Fruit fly (Drosophila melanogaster) whole organism, embryonic: Measurements from ENCODE around the gene CG5515.

Source experiments
- Aef1 ChIP-seq: fragments of 200-800 bp; sonication (Bioruptor generic); IDR thresholded peaks from 3 replicates; pipeline ENCODE4 v1.3.6; 2022; ENCODE audit warnings: missing biosample characterization, missing genetic modification characterization
- Antp ChIP-seq: fragments of 200-800 bp; sonication (Bioruptor generic); optimal IDR thresholded peaks from 3 replicates; lab custom pipeline; 2016; ENCODE audit warnings: missing biosample characterization, missing genetic modification characterization
- Atf-2 ChIP-seq: fragments of 200-800 bp; sonication (Bioruptor generic); optimal IDR thresholded peaks from 2 replicates; lab custom pipeline; 2016; ENCODE audit warnings: missing biosample characterization, missing genetic modification characterization
- Atf6 ChIP-seq: fragments of 200-800 bp; sonication (Bioruptor generic); IDR thresholded peaks from 2 replicates; pipeline ENCODE4 v1.3.6; 2022; ENCODE audit warnings: missing biosample characterization, missing genetic modification characterization
- BEAF-32 ChIP-seq: fragments of 200-800 bp; sonication (Bioruptor generic); optimal IDR thresholded peaks from 3 replicates; lab custom pipeline; 2017; ENCODE audit warnings: missing biosample characterization, missing genetic modification characterization, mild to moderate bottlenecking, moderate library complexity, missing genetic modification reagents
- BtbVII ChIP-seq: fragments of 200-800 bp; sonication (Bioruptor generic); optimal IDR thresholded peaks from 3 replicates; lab custom pipeline; 2017; ENCODE audit warnings: missing biosample characterization, mild to moderate bottlenecking, missing genetic modification characterization
- CG10147 ChIP-seq: fragments of 200-800 bp; sonication (Bioruptor generic); optimal IDR thresholded peaks from 2 replicates; lab custom pipeline; 2019; ENCODE audit warnings: missing biosample characterization, mild to moderate bottlenecking, missing genetic modification characterization, moderate library complexity
- CG11695 ChIP-seq: fragments of 200-800 bp; sonication (Bioruptor generic); IDR thresholded peaks from 3 replicates; pipeline ENCODE4 v1.3.6; 2022; ENCODE audit warnings: missing biosample characterization, missing genetic modification characterization
- CG12744 ChIP-seq: fragments of 200-800 bp; sonication (Bioruptor generic); optimal IDR thresholded peaks from 2 replicates; lab custom pipeline; 2016; ENCODE audit warnings: missing biosample characterization, missing genetic modification characterization
- CG14710 ChIP-seq: fragments of 200-800 bp; sonication (Bioruptor generic); optimal IDR thresholded peaks from 3 replicates; lab custom pipeline; 2019; ENCODE audit warnings: missing biosample characterization, mild to moderate bottlenecking, missing genetic modification characterization, moderate library complexity
- CG15011 ChIP-seq: fragments of 200-800 bp; sonication (Bioruptor generic); optimal IDR thresholded peaks from 3 replicates; lab custom pipeline; 2018; ENCODE audit warnings: missing biosample characterization, mild to moderate bottlenecking, missing genetic modification characterization
- CG15269 ChIP-seq: fragments of 200-800 bp; sonication (Bioruptor generic); optimal IDR thresholded peaks from 2 replicates; lab custom pipeline; 2018; ENCODE audit warnings: missing biosample characterization, mild to moderate bottlenecking, missing genetic modification characterization, moderate library complexity
- CG15601 ChIP-seq: fragments of 200-800 bp; sonication (Bioruptor generic); optimal IDR thresholded peaks from 3 replicates; lab custom pipeline; 2019; ENCODE audit warnings: missing biosample characterization, mild to moderate bottlenecking, missing genetic modification characterization, moderate library complexity
- CG1647 ChIP-seq: fragments of 200-800 bp; sonication (Bioruptor generic); optimal IDR thresholded peaks from 3 replicates; lab custom pipeline; 2016; ENCODE audit warnings: missing biosample characterization, missing genetic modification characterization
- CG17359 ChIP-seq: fragments of 200-800 bp; sonication (Bioruptor generic); optimal IDR thresholded peaks from 3 replicates; lab custom pipeline; 2018; ENCODE audit warnings: missing biosample characterization, mild to moderate bottlenecking, missing genetic modification characterization, moderate library complexity
- CG17612 ChIP-seq: fragments of 200-800 bp; sonication (Bioruptor generic); IDR thresholded peaks from 2 replicates; pipeline ENCODE4 v1.3.6; 2022; ENCODE audit warnings: missing biosample characterization, missing genetic modification characterization
- CG18262 ChIP-seq: fragments of 200-800 bp; optimal IDR thresholded peaks from 3 replicates; lab custom pipeline; 2019; ENCODE audit warnings: missing biosample characterization, mild to moderate bottlenecking, missing genetic modification characterization, moderate library complexity
- CG2875 ChIP-seq: fragments of 200-800 bp; sonication (Bioruptor generic); optimal IDR thresholded peaks from 2 replicates; lab custom pipeline; 2017; ENCODE audit warnings: missing biosample characterization, mild to moderate bottlenecking, missing genetic modification characterization, missing genetic modification reagents
- CG31224 ChIP-seq: fragments of 200-800 bp; sonication (Bioruptor generic); IDR thresholded peaks from 2 replicates; pipeline ENCODE4 v1.3.6; 2022; ENCODE audit warnings: missing biosample characterization, missing genetic modification characterization
- CG32767 ChIP-seq: fragments of 200-800 bp; sonication (Bioruptor generic); IDR thresholded peaks from 2 replicates; pipeline ENCODE4 v1.3.6; 2022; ENCODE audit warnings: missing biosample characterization, missing genetic modification characterization
- CG33213 ChIP-seq: fragments of 200-800 bp; sonication (Bioruptor generic); optimal IDR thresholded peaks from 3 replicates; lab custom pipeline; 2016; ENCODE audit warnings: missing biosample characterization, missing genetic modification characterization
- CG7271 ChIP-seq: fragments of 200-800 bp; sonication (Bioruptor generic); optimal IDR thresholded peaks from 2 replicates; lab custom pipeline; 2018; ENCODE audit warnings: missing biosample characterization, mild to moderate bottlenecking, missing genetic modification characterization, moderate library complexity
- CrebB ChIP-seq: fragments of 200-800 bp; sonication (Bioruptor generic); optimal IDR thresholded peaks from 3 replicates; lab custom pipeline; 2018; ENCODE audit warnings: missing biosample characterization, mild to moderate bottlenecking, missing genetic modification characterization
- Doc3 ChIP-seq: fragments of 200-800 bp; sonication (Bioruptor generic); IDR thresholded peaks from 3 replicates; pipeline ENCODE4 v1.3.6; 2022; ENCODE audit warnings: missing biosample characterization, missing genetic modification characterization; ENCODE audit not compliant: partially characterized antibody
- Dref ChIP-seq: fragments of 200-800 bp; sonication (Bioruptor generic); IDR thresholded peaks from 2 replicates; pipeline ENCODE4 v1.3.6; 2022; ENCODE audit warnings: missing biosample characterization, missing genetic modification characterization
- HmgZ ChIP-seq: fragments of 200-800 bp; sonication (Bioruptor generic); optimal IDR thresholded peaks from 2 replicates; lab custom pipeline; 2018; ENCODE audit warnings: missing biosample characterization, mild to moderate bottlenecking, missing genetic modification characterization
- Hr39 ChIP-seq: fragments of >200 bp; optimal IDR thresholded peaks from 2 replicates; lab custom pipeline; 2017
- Lpt ChIP-seq: fragments of >200 bp; optimal IDR thresholded peaks from 2 replicates; lab custom pipeline; 2018; ENCODE audit warnings: missing biosample characterization, missing genetic modification characterization
- MESR4 ChIP-seq: fragments of 200-800 bp; sonication (Bioruptor generic); optimal IDR thresholded peaks from 2 replicates; lab custom pipeline; 2018; ENCODE audit warnings: missing biosample characterization, mild to moderate bottlenecking, missing genetic modification characterization, moderate library complexity
- MTF-1 ChIP-seq: fragments of 200-800 bp; sonication (Bioruptor generic); optimal IDR thresholded peaks from 2 replicates; lab custom pipeline; 2018; ENCODE audit warnings: missing biosample characterization, mild to moderate bottlenecking, missing genetic modification characterization, borderline replicate concordance
- Meics ChIP-seq: fragments of 200-800 bp; sonication (Bioruptor generic); optimal IDR thresholded peaks from 2 replicates; lab custom pipeline; 2017; ENCODE audit warnings: missing biosample characterization, mild to moderate bottlenecking, missing genetic modification characterization
- NK7.1 ChIP-seq: fragments of 200-800 bp; sonication (Bioruptor generic); optimal IDR thresholded peaks from 3 replicates; lab custom pipeline; 2016; ENCODE audit warnings: missing biosample characterization, missing genetic modification characterization
- Opbp ChIP-seq: fragments of 200-800 bp; sonication (Bioruptor generic); IDR thresholded peaks from 3 replicates; pipeline ENCODE4 v1.3.6; 2022; ENCODE audit warnings: missing biosample characterization, missing genetic modification characterization; ENCODE audit not compliant: partially characterized antibody
- Optix ChIP-seq: fragments of 200-800 bp; sonication (Bioruptor generic); IDR thresholded peaks from 3 replicates; pipeline ENCODE4 v1.3.6; 2022; ENCODE audit warnings: missing biosample characterization, missing genetic modification characterization
- Six4 ChIP-seq: fragments of 200-800 bp; sonication (Bioruptor generic); optimal IDR thresholded peaks from 2 replicates; lab custom pipeline; 2016; ENCODE audit warnings: missing biosample characterization, missing genetic modification characterization
- Xbp1 ChIP-seq: fragments of 200-800 bp; sonication (Bioruptor generic); optimal IDR thresholded peaks from 3 replicates; lab custom pipeline; 2016; ENCODE audit warnings: missing biosample characterization, mild to moderate bottlenecking, missing genetic modification characterization
- YL-1 ChIP-seq: fragments of 200-800 bp; sonication (Bioruptor generic); optimal IDR thresholded peaks from 3 replicates; lab custom pipeline; 2017; ENCODE audit warnings: missing biosample characterization, mild to moderate bottlenecking, missing genetic modification characterization
- br ChIP-seq: fragments of >200 bp; optimal IDR thresholded peaks from 2 replicates; lab custom pipeline; 2017
- chn ChIP-seq: fragments of 200-800 bp; sonication (Bioruptor generic); optimal IDR thresholded peaks from 2 replicates; lab custom pipeline; 2016; ENCODE audit warnings: missing biosample characterization, missing genetic modification characterization
- eyg ChIP-seq: fragments of 200-800 bp; sonication (Bioruptor generic); optimal IDR thresholded peaks from 3 replicates; lab custom pipeline; 2016; ENCODE audit warnings: missing biosample characterization, missing genetic modification characterization
- gce ChIP-seq: fragments of 200-800 bp; sonication (Bioruptor generic); IDR thresholded peaks from 3 replicates; pipeline ENCODE4 v1.3.6; 2022; ENCODE audit warnings: missing biosample characterization, missing genetic modification characterization
- hb ChIP-seq: fragments of 200-800 bp; sonication (Bioruptor generic); IDR thresholded peaks from 3 replicates; pipeline ENCODE4 v1.3.6; 2022; ENCODE audit warnings: missing biosample characterization, missing genetic modification characterization; ENCODE audit not compliant: partially characterized antibody
- hbn ChIP-seq: fragments of 200-800 bp; sonication (Bioruptor generic); IDR thresholded peaks from 2 replicates; pipeline ENCODE4 v1.3.6; 2022; ENCODE audit warnings: missing biosample characterization, missing genetic modification characterization; ENCODE audit not compliant: partially characterized antibody
- hth ChIP-seq: fragments of >200 bp; optimal IDR thresholded peaks from 2 replicates; lab custom pipeline; 2017; ENCODE audit warnings: inconsistent platforms
- jing ChIP-seq: fragments of 200-800 bp; sonication (Bioruptor generic); optimal IDR thresholded peaks from 2 replicates; lab custom pipeline; 2018; ENCODE audit warnings: missing biosample characterization, mild to moderate bottlenecking, missing genetic modification characterization
- kay ChIP-seq: fragments of 200-800 bp; sonication (Bioruptor generic); optimal IDR thresholded peaks from 2 replicates; lab custom pipeline; 2016; ENCODE audit warnings: missing biosample characterization, missing genetic modification characterization
- onecut ChIP-seq: fragments of 200-800 bp; sonication (Bioruptor generic); IDR thresholded peaks from 2 replicates; pipeline ENCODE4 v1.3.6; 2022; ENCODE audit warnings: missing biosample characterization, missing genetic modification characterization
- org-1 ChIP-seq: fragments of 200-800 bp; sonication (Bioruptor generic); optimal IDR thresholded peaks from 2 replicates; lab custom pipeline; 2017; ENCODE audit warnings: missing biosample characterization, missing genetic modification characterization
- sr ChIP-seq: fragments of 200-800 bp; sonication (Bioruptor generic); IDR thresholded peaks from 3 replicates; pipeline ENCODE4 v1.3.6; 2022; ENCODE audit warnings: missing biosample characterization, missing genetic modification characterization
- trh ChIP-seq: fragments of 200-800 bp; sonication (Bioruptor generic); optimal IDR thresholded peaks from 2 replicates; lab custom pipeline; 2016; ENCODE audit warnings: missing biosample characterization, missing genetic modification characterization
- ttk ChIP-seq: fragments of 200-800 bp; sonication (Bioruptor generic); IDR thresholded peaks from 2 replicates; pipeline ENCODE4 v2.1.2; 2022; ENCODE audit warnings: missing biosample characterization, missing genetic modification characterization
- yki ChIP-seq: fragments of >200 bp; optimal IDR thresholded peaks from 3 replicates; lab custom pipeline; 2018

Gene CG5515

DNA sequence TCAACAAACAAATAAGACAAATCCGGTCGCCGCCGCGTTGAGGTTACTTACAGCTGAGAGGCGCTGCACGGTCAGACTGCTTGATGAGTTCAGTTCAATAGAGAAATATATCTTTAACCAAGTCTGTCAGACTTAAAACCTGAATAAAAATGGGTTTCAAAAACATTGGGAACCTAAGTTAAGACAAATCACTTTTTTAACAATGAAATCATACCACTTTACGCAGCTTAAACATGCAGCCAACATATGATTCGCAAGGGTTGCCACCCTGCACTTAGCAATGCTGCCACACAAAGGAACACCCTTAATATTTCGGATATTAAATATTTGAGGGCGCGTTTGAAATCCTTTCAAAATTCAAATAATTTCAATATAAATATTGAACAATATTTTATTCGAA lies at the start of gene CG5515 (continued):
- no peak for TF ChIP-seq hth (lab: Kevin White, UChicago)
- TF ChIP-seq MESR4 (GFP tag; lab: Kevin White, UChicago) = peak; percentile 59
- TF ChIP-seq Optix (GFP tag; lab: Robert Waterston, UW) = peak; percentile 92
- peak; percentile 86 for TF ChIP-seq Atf6 (GFP tag; lab: Robert Waterston, UW)
- no peak for TF ChIP-seq Hr39
- peak; percentile 27; the same call in 1 of the 2 replicates for TF ChIP-seq CG17612 (GFP tag; lab: Robert Waterston, UW)
- TF ChIP-seq CG17359 (tag; lab: Kevin White, UChicago) = peak; percentile 50
- peak; percentile 84 for TF ChIP-seq CG14710 (tag; lab: Kevin White, UChicago)
- TF ChIP-seq MTF-1 (GFP tag; lab: Kevin White, UChicago) = no peak
- peak; percentile 77 for TF ChIP-seq onecut (GFP tag; lab: Robert Waterston, UW)
- peak; percentile 29 for TF ChIP-seq NK7.1 (GFP tag; lab: Kevin White, UChicago)
- peak; percentile 82 for TF ChIP-seq HmgZ (tag; lab: Kevin White, UChicago)
- peak; percentile 50 for TF ChIP-seq CG12744 (GFP tag; lab: Kevin White, UChicago)
- peak; percentile 74 for TF ChIP-seq CG33213 (GFP tag; lab: Kevin White, UChicago)
- TF ChIP-seq CG2875 (GFP tag; lab: Kevin White, UChicago) = no peak
- TF ChIP-seq Opbp (GFP tag; lab: Robert Waterston, UW) = peak; percentile 69
- TF ChIP-seq hbn (GFP tag; lab: Robert Waterston, UW) = peak; percentile 55; the same call in 1 of the 2 replicates
- TF ChIP-seq gce (GFP tag; lab: Robert Waterston, UW) = peak; percentile 38; the same call in 1 of the 3 replicates
- peak; percentile 90 for TF ChIP-seq Xbp1 (GFP tag; lab: Kevin White, UChicago)
- peak; percentile 68 for TF ChIP-seq CG1647 (GFP tag; lab: Kevin White, UChicago)
- peak; percentile 32 for TF ChIP-seq BEAF-32 (GFP tag; lab: Kevin White, UChicago)
- TF ChIP-seq CG11695 (GFP tag; lab: Robert Waterston, UW) = peak; percentile 59; the same call in 2 of the 3 replicates
- peak; percentile 79 for TF ChIP-seq ttk (GFP tag; lab: Robert Waterston, UW)
- TF ChIP-seq BtbVII (GFP tag; lab: Kevin White, UChicago) = no peak
- TF ChIP-seq Aef1 (GFP tag; lab: Robert Waterston, UW) = peak; percentile 73
- TF ChIP-seq Dref (GFP tag; lab: Robert Waterston, UW) = 0 out of 2 replicates have a peak, but pooled peaks have one; percentile 31
- TF ChIP-seq hb (GFP tag; lab: Robert Waterston, UW) = peak; percentile 80
- no peak for TF ChIP-seq CG7271 (tag; lab: Kevin White, UChicago)
- TF ChIP-seq yki (lab: Kevin White, UChicago) = no peak
- peak; percentile 48 for TF ChIP-seq eyg (GFP tag; lab: Kevin White, UChicago)
- peak; percentile 70 for TF ChIP-seq Atf-2 (GFP tag; lab: Kevin White, UChicago)
- TF ChIP-seq Lpt (GFP tag; lab: Kevin White, UChicago) = no peak
- peak; percentile 61 for TF ChIP-seq trh (GFP tag; lab: Kevin White, UChicago)
- no peak for TF ChIP-seq CG15011 (GFP tag; lab: Kevin White, UChicago)
- TF ChIP-seq Meics (GFP tag; lab: Kevin White, UChicago) = peak; percentile 58
- peak; percentile 50 for TF ChIP-seq CrebB (tag; lab: Kevin White, UChicago)
- TF ChIP-seq CG15601 (tag; lab: Kevin White, UChicago) = peak; percentile 76
- peak; percentile 58; the same call in 1 of the 3 replicates for TF ChIP-seq Doc3 (GFP tag; lab: Robert Waterston, UW)
- peak; percentile 43 for TF ChIP-seq Six4 (GFP tag; lab: Kevin White, UChicago)
- TF ChIP-seq jing (GFP tag; lab: Kevin White, UChicago) = peak; percentile 52
- TF ChIP-seq br = no peak
- no peak for TF ChIP-seq org-1 (GFP tag; lab: Kevin White, UChicago)
- peak; percentile 75; the same call in 1 of the 2 replicates for TF ChIP-seq CG32767 (GFP tag; lab: Robert Waterston, UW)
- TF ChIP-seq CG15269 (tag; lab: Kevin White, UChicago) = peak; percentile 76
- TF ChIP-seq chn (GFP tag; lab: Kevin White, UChicago) = peak; percentile 90
- TF ChIP-seq CG18262 (tag; lab: Kevin White, UChicago) = peak; percentile 64
- TF ChIP-seq kay (GFP tag; lab: Kevin White, UChicago) = peak; percentile 3
- TF ChIP-seq sr (GFP tag; lab: Robert Waterston, UW) = peak; percentile 45; the same call in 1 of the 3 replicates
- TF ChIP-seq CG31224 (GFP tag; lab: Robert Waterston, UW) = peak; percentile 47; the same call in 1 of the 2 replicates
- TF ChIP-seq Antp = peak; percentile 63
- no peak for TF ChIP-seq CG10147 (GFP tag; lab: Kevin White, UChicago)
- peak; percentile 6 for TF ChIP-seq YL-1 (GFP tag; lab: Kevin White, UChicago)
